Worm (Caenorhabditis elegans): ENCODE results near the gene sul-3.
A peak's percentile ranks its signal among the peaks of the same experiment; 100 is the strongest.

The sul-3 gene

DNA sequence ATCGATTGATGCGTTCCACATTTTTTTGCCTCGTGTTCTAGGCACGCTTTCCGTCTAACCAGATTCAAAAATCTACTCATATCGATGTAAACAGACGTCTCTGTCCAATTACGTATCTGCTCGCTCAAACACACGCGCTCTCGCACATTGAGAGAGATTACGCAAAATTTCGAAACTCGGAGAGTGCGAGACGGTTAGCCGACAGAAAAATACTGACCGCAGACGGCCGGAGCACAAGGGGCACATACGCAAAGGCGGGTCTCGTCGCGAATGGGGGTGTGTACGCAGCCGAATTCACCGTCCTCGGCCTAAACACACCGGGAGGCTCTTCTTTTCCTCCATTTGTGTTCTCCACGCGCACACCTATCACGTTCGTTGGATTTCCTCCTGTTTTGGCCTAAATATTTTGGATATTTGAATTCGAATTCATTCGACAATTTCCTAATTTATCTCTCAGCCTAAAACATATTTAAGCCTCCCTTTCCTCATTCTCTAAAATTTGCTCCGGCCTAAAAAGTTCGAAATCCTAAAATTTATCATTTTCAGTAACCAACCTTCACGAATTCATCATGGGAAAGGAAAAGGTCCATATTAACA is 10.8 kb downstream of the sul-3 start, which contains the start of gene eef-1A.2:
Gene eef-1A.2, plus strand, starts transcription at position 547 of the 597 bp plus-strand sequence.
- peak; percentile 83 for TF ChIP-seq unc-130 (tag; optimal IDR thresholded peaks at IDR 0.05)
- TF ChIP-seq nhr-90 (tag; optimal IDR thresholded peaks at IDR 0.05; ENCODE audit: poor library complexity), result peak; percentile 93
- peak in 3 of 6 experiments; percentile 89 to 98 (median 92) for TF ChIP-seq elt-3 (tag; optimal IDR thresholded peaks at IDR 0.05)
- TF ChIP-seq aha-1 (tag; optimal IDR thresholded peaks at IDR 0.05), result peak; percentile 76
- no peak for TF ChIP-seq nhr-76 (tag; optimal IDR thresholded peaks at IDR 0.05)
- TF ChIP-seq F16B12.6 (tag; optimal IDR thresholded peaks at IDR 0.05), result peak; percentile 63
- TF ChIP-seq ceh-8 (GFP tag; optimal IDR thresholded peaks at IDR 0.05), result peak; percentile 92
- peak; percentile 99 for TF ChIP-seq fkh-8 (tag; optimal IDR thresholded peaks at IDR 0.05)
- peak; percentile 76 for TF ChIP-seq aly-2 (tag; optimal IDR thresholded peaks at IDR 0.05)
- TF ChIP-seq nhr-237 (tag; optimal IDR thresholded peaks at IDR 0.05), result peak; percentile 94
- TF ChIP-seq nhr-85 (tag), result peak; percentile 98
- no peak for TF ChIP-seq alr-1 (tag; optimal IDR thresholded peaks at IDR 0.05; ENCODE audit: borderline replicate concordance)
- TF ChIP-seq hpl-2 (GFP tag; optimal IDR thresholded peaks at IDR 0.05), result peak; percentile 88
- peak; percentile 98 for TF ChIP-seq nhr-71 (tag; optimal IDR thresholded peaks at IDR 0.05)
- peak; percentile 74 for TF ChIP-seq nhr-11 (tag; optimal IDR thresholded peaks at IDR 0.05)
- peak; percentile 76 for TF ChIP-seq sup-37 (GFP tag; optimal IDR thresholded peaks at IDR 0.05)
- peak; percentile 95 for TF ChIP-seq isw-1 (GFP tag; IDR thresholded peaks at IDR 0.05)
- TF ChIP-seq egl-13 (tag; optimal IDR thresholded peaks at IDR 0.05), result peak; percentile 92
- TF ChIP-seq C04F5.9 (tag; optimal IDR thresholded peaks at IDR 0.05), result peak; percentile 68
- TF ChIP-seq vab-15 (tag; optimal IDR thresholded peaks at IDR 0.05), result peak; percentile 53
- TF ChIP-seq ets-5 (GFP tag; IDR thresholded peaks at IDR 0.05), result no peak
- peak; percentile 81 for TF ChIP-seq nhr-84 (tag; optimal IDR thresholded peaks at IDR 0.05)
- TF ChIP-seq ceh-82 (tag; optimal IDR thresholded peaks at IDR 0.05), result peak; percentile 89 to 97 (median 96)
- TF ChIP-seq unc-98 (GFP tag; IDR thresholded peaks at IDR 0.05), result peak; percentile 61; the same call in 1 of the 2 replicates
- peak; percentile 55 for TF ChIP-seq blmp-1 (tag; optimal IDR thresholded peaks at IDR 0.05)
- peak; percentile 95 for TF ChIP-seq mef-2 (tag; optimal IDR thresholded peaks at IDR 0.05)
- TF ChIP-seq pqm-1 (tag; optimal IDR thresholded peaks at IDR 0.05), result peak; percentile 69
- TF ChIP-seq nhr-28 (tag; optimal IDR thresholded peaks at IDR 0.05), result peak; percentile 67
- TF ChIP-seq zag-1 (tag; optimal IDR thresholded peaks at IDR 0.05), result peak; percentile 71
- TF ChIP-seq ceh-88 (GFP tag; IDR thresholded peaks at IDR 0.05), result peak; percentile 77
- TF ChIP-seq xbp-1 (tag; optimal IDR thresholded peaks at IDR 0.05), result peak; percentile 95
- no peak for TF ChIP-seq hlh-4 (tag; optimal IDR thresholded peaks at IDR 0.05)
- TF ChIP-seq lin-15B (tag; optimal IDR thresholded peaks at IDR 0.05), result peak; percentile 78
- peak; percentile 96 for TF ChIP-seq fos-1 (tag; optimal IDR thresholded peaks at IDR 0.05)
- peak; percentile 86 for TF ChIP-seq irx-1 (tag; optimal IDR thresholded peaks at IDR 0.05)
- peak; percentile 97 for TF ChIP-seq nhr-47 (tag; optimal IDR thresholded peaks at IDR 0.05)
- TF ChIP-seq ama-1 (optimal IDR thresholded peaks at IDR 0.05), result peak; percentile 74
- TF ChIP-seq unc-30 (tag; optimal IDR thresholded peaks at IDR 0.05), result no peak
- TF ChIP-seq ceh-90 (tag; optimal IDR thresholded peaks at IDR 0.05), result peak; percentile 55
- no peak for TF ChIP-seq unc-62 (GFP tag; optimal IDR thresholded peaks at IDR 0.05)
- no peak for TF ChIP-seq hlh-17 (GFP tag; optimal IDR thresholded peaks at IDR 0.05; ENCODE audit: borderline replicate concordance)
- peak; percentile 69 to 81 (median 71) for TF ChIP-seq dpl-1 (GFP tag; optimal IDR thresholded peaks at IDR 0.05)
- TF ChIP-seq C16A3.4 (tag; optimal IDR thresholded peaks at IDR 0.05), result peak; percentile 89
- TF ChIP-seq Y116A8C.19 (tag; optimal IDR thresholded peaks at IDR 0.05; ENCODE audit: borderline replicate concordance), result no peak
- peak; percentile 96 for TF ChIP-seq swsn-7 (tag; optimal IDR thresholded peaks at IDR 0.05)
- TF ChIP-seq mab-9 (GFP tag; IDR thresholded peaks at IDR 0.05), result peak; percentile 78
- peak; percentile 86 for TF ChIP-seq elt-2 (tag; optimal IDR thresholded peaks at IDR 0.05)
- no peak for TF ChIP-seq nhr-12 (tag; optimal IDR thresholded peaks at IDR 0.05)
- TF ChIP-seq snu-23 (GFP tag; optimal IDR thresholded peaks at IDR 0.05), result peak; percentile 97
- peak; percentile 97 for TF ChIP-seq dsc-1 (tag; optimal IDR thresholded peaks at IDR 0.05)
- TF ChIP-seq nhr-19 (GFP tag; conservative IDR thresholded peaks at IDR 0.05), result peak; percentile 94
- no peak for TF ChIP-seq pag-3 (tag; optimal IDR thresholded peaks at IDR 0.05; ENCODE audit: borderline replicate concordance, insufficient read depth)
